Fruit fly (Drosophila melanogaster) whole organism, embryonic: ENCODE measurements around the gene MED27.
A peak's percentile ranks its signal among the peaks of the same experiment; 100 is the strongest.

Experiments used
- Adf1 ChIP-seq: fragments of 200-800 bp; sonication (Bioruptor generic); IDR thresholded peaks from 2 replicates; pipeline ENCODE4 v1.3.6; 2022; ENCODE audit warnings: missing biosample characterization, missing genetic modification characterization
- Atf-2 ChIP-seq: fragments of 200-800 bp; sonication (Bioruptor generic); optimal IDR thresholded peaks from 2 replicates; lab custom pipeline; 2016; ENCODE audit warnings: missing biosample characterization, missing genetic modification characterization
- CG10366 ChIP-seq: fragments of 200-800 bp; sonication (Bioruptor generic); IDR thresholded peaks from 2 replicates; pipeline ENCODE4 v1.3.6; 2022; ENCODE audit warnings: missing biosample characterization, missing genetic modification characterization
- CG11695 ChIP-seq: fragments of 200-800 bp; sonication (Bioruptor generic); IDR thresholded peaks from 3 replicates; pipeline ENCODE4 v1.3.6; 2022; ENCODE audit warnings: missing biosample characterization, missing genetic modification characterization
- CG11696 ChIP-seq: fragments of 200-800 bp; sonication (Bioruptor generic); IDR thresholded peaks from 2 replicates; pipeline ENCODE4 v1.3.6; 2022; ENCODE audit warnings: missing biosample characterization, missing genetic modification characterization
- CG14441 ChIP-seq: fragments of 200-800 bp; sonication (Bioruptor generic); IDR thresholded peaks from 2 replicates; pipeline ENCODE4 v1.3.6; 2022; ENCODE audit warnings: missing biosample characterization, missing genetic modification characterization
- CG14710 ChIP-seq: fragments of 200-800 bp; sonication (Bioruptor generic); optimal IDR thresholded peaks from 3 replicates; lab custom pipeline; 2019; ENCODE audit warnings: missing biosample characterization, mild to moderate bottlenecking, missing genetic modification characterization, moderate library complexity
- CG15073 ChIP-seq: fragments of 200-800 bp; sonication (Bioruptor generic); optimal IDR thresholded peaks from 2 replicates; lab custom pipeline; 2016; ENCODE audit warnings: missing biosample characterization, missing genetic modification characterization
- CG15514 ChIP-seq: fragments of 200-800 bp; sonication (Bioruptor generic); optimal IDR thresholded peaks from 3 replicates; lab custom pipeline; 2017; ENCODE audit warnings: missing biosample characterization, missing genetic modification characterization, mild to moderate bottlenecking, moderate library complexity, missing genetic modification reagents
- CG18619 ChIP-seq: fragments of 200-800 bp; sonication (Bioruptor generic); optimal IDR thresholded peaks from 3 replicates; lab custom pipeline; 2017; ENCODE audit warnings: missing biosample characterization, mild to moderate bottlenecking, missing genetic modification characterization
- CG34376 ChIP-seq: fragments of 200-800 bp; sonication (Bioruptor generic); optimal IDR thresholded peaks from 2 replicates; lab custom pipeline; 2018; ENCODE audit warnings: missing biosample characterization, mild to moderate bottlenecking, missing genetic modification characterization
- CG5245 ChIP-seq: fragments of 200-800 bp; sonication (Bioruptor generic); optimal IDR thresholded peaks from 3 replicates; lab custom pipeline; 2016; ENCODE audit warnings: missing biosample characterization, missing genetic modification characterization
- CG6854 ChIP-seq: fragments of 200-800 bp; sonication (Bioruptor generic); optimal IDR thresholded peaks from 3 replicates; lab custom pipeline; 2017; ENCODE audit warnings: missing biosample characterization, mild to moderate bottlenecking, missing genetic modification characterization
- CG8924 ChIP-seq: fragments of 200-800 bp; optimal IDR thresholded peaks from 3 replicates; lab custom pipeline; 2019; ENCODE audit warnings: missing biosample characterization, mild to moderate bottlenecking, missing genetic modification characterization, moderate library complexity
- CG9609 ChIP-seq: fragments of 200-800 bp; sonication (Bioruptor generic); optimal IDR thresholded peaks from 3 replicates; lab custom pipeline; 2016; ENCODE audit warnings: missing biosample characterization, missing genetic modification characterization
- Camta ChIP-seq: fragments of 200-800 bp; sonication (Bioruptor generic); optimal IDR thresholded peaks from 2 replicates; lab custom pipeline; 2016; ENCODE audit warnings: missing biosample characterization, missing genetic modification characterization
- Dref ChIP-seq: fragments of 200-800 bp; sonication (Bioruptor generic); IDR thresholded peaks from 2 replicates; pipeline ENCODE4 v1.3.6; 2022; ENCODE audit warnings: missing biosample characterization, missing genetic modification characterization
- H15 ChIP-seq: fragments of 200-800 bp; sonication (Bioruptor generic); IDR thresholded peaks from 3 replicates; pipeline ENCODE4 v1.3.6; 2022; ENCODE audit warnings: missing biosample characterization, missing genetic modification characterization
- Kr ChIP-seq: fragments of 200-800 bp; sonication (Bioruptor generic); optimal IDR thresholded peaks from 2 replicates; lab custom pipeline; 2017; ENCODE audit warnings: missing biosample characterization, mild to moderate bottlenecking, missing genetic modification characterization
- MBD-R2 ChIP-seq: fragments of 200-800 bp; sonication (Bioruptor generic); IDR thresholded peaks from 2 replicates; pipeline ENCODE4 v1.3.6; 2022; ENCODE audit warnings: missing biosample characterization, missing genetic modification characterization
- Optix ChIP-seq: fragments of 200-800 bp; sonication (Bioruptor generic); IDR thresholded peaks from 3 replicates; pipeline ENCODE4 v1.3.6; 2022; ENCODE audit warnings: missing biosample characterization, missing genetic modification characterization
- Sox102F ChIP-seq: fragments of 200-800 bp; sonication (Bioruptor generic); optimal IDR thresholded peaks from 2 replicates; lab custom pipeline; 2018; ENCODE audit warnings: missing biosample characterization, mild to moderate bottlenecking, missing genetic modification characterization, moderate library complexity
- Ssrp ChIP-seq: fragments of 200-800 bp; sonication (Bioruptor generic); optimal IDR thresholded peaks from 2 replicates; lab custom pipeline; 2018; ENCODE audit warnings: missing biosample characterization, mild to moderate bottlenecking, missing genetic modification characterization, moderate library complexity
- Taf1 ChIP-seq: fragments of 200-800 bp; sonication (Bioruptor generic); IDR thresholded peaks from 2 replicates; pipeline ENCODE4 v1.3.6; 2022; ENCODE audit warnings: missing biosample characterization, missing genetic modification characterization
- YL-1 ChIP-seq: fragments of 200-800 bp; sonication (Bioruptor generic); optimal IDR thresholded peaks from 3 replicates; lab custom pipeline; 2017; ENCODE audit warnings: missing biosample characterization, mild to moderate bottlenecking, missing genetic modification characterization
- aop ChIP-seq: fragments of 200-800 bp; sonication (Bioruptor generic); IDR thresholded peaks from 2 replicates; pipeline ENCODE4 v1.3.6; 2022; ENCODE audit warnings: missing biosample characterization, missing genetic modification characterization
- bbx ChIP-seq: fragments of 200-800 bp; sonication (Bioruptor generic); IDR thresholded peaks from 2 replicates; pipeline ENCODE4 v1.3.6; 2022; ENCODE audit warnings: missing biosample characterization, missing genetic modification characterization; ENCODE audit not compliant: partially characterized antibody
- bcd ChIP-seq: fragments of 200-800 bp; sonication (Bioruptor generic); optimal IDR thresholded peaks from 2 replicates; lab custom pipeline; 2017; ENCODE audit warnings: missing biosample characterization, mild to moderate bottlenecking, missing genetic modification characterization
- bigmax ChIP-seq: fragments of 200-800 bp; sonication (Bioruptor generic); optimal IDR thresholded peaks from 2 replicates; lab custom pipeline; 2018; ENCODE audit warnings: missing biosample characterization, mild to moderate bottlenecking, missing genetic modification characterization
- cas ChIP-seq: fragments of 200-800 bp; sonication (Bioruptor generic); IDR thresholded peaks from 2 replicates; pipeline ENCODE4 v1.3.6; 2022; ENCODE audit warnings: missing biosample characterization, missing genetic modification characterization
- crol ChIP-seq: fragments of 200-800 bp; sonication (Bioruptor generic); IDR thresholded peaks from 2 replicates; pipeline ENCODE4 v1.3.6; 2022; ENCODE audit warnings: missing biosample characterization, missing genetic modification characterization
- dan ChIP-seq: fragments of 200-800 bp; sonication (Bioruptor generic); IDR thresholded peaks from 2 replicates; pipeline ENCODE4 v1.3.6; 2022; ENCODE audit warnings: missing biosample characterization, missing genetic modification characterization
- dimm ChIP-seq: fragments of 200-800 bp; sonication (Bioruptor generic); IDR thresholded peaks from 2 replicates; pipeline ENCODE4 v1.3.6; 2022; ENCODE audit warnings: missing biosample characterization, missing genetic modification characterization
- gem ChIP-seq: fragments of 200-800 bp; sonication (Bioruptor generic); optimal IDR thresholded peaks from 2 replicates; lab custom pipeline; 2019; ENCODE audit warnings: missing biosample characterization, mild to moderate bottlenecking, missing genetic modification characterization, moderate library complexity
- jigr1 ChIP-seq: fragments of 200-800 bp; sonication (Bioruptor generic); IDR thresholded peaks from 3 replicates; pipeline ENCODE4 v1.3.6; 2022; ENCODE audit warnings: missing biosample characterization, missing genetic modification characterization
- lab ChIP-seq: fragments of 200-800 bp; sonication (Bioruptor generic); optimal IDR thresholded peaks from 3 replicates; lab custom pipeline; 2017; ENCODE audit warnings: missing biosample characterization, missing genetic modification characterization, mild to moderate bottlenecking, moderate library complexity, missing genetic modification reagents
- nerfin-1 ChIP-seq: fragments of 200-800 bp; sonication (Bioruptor generic); optimal IDR thresholded peaks from 3 replicates; lab custom pipeline; 2019; ENCODE audit warnings: missing biosample characterization, mild to moderate bottlenecking, missing genetic modification characterization, moderate library complexity
- nerfin-2 ChIP-seq: fragments of 200-800 bp; sonication (Bioruptor generic); IDR thresholded peaks from 2 replicates; pipeline ENCODE4 v1.3.6; 2022; ENCODE audit warnings: missing biosample characterization, missing genetic modification characterization; ENCODE audit not compliant: partially characterized antibody
- nom ChIP-seq: fragments of 200-800 bp; sonication (Bioruptor generic); optimal IDR thresholded peaks from 2 replicates; lab custom pipeline; 2017; ENCODE audit warnings: missing biosample characterization, missing genetic modification characterization, mild to moderate bottlenecking, moderate library complexity, missing genetic modification reagents
- rib ChIP-seq: fragments of 200-800 bp; sonication (Bioruptor generic); IDR thresholded peaks from 2 replicates; pipeline ENCODE4 v1.3.6; 2022; ENCODE audit warnings: missing biosample characterization, missing genetic modification characterization
- salm ChIP-seq: fragments of 200-800 bp; sonication (Bioruptor generic); optimal IDR thresholded peaks from 2 replicates; lab custom pipeline; 2018; ENCODE audit warnings: missing biosample characterization, mild to moderate bottlenecking, missing genetic modification characterization
- sc ChIP-seq, 3 experiments: fragments of >200 bp in 2 of 3; fragments of 200-800 bp in 1 of 3; sonication (Bioruptor generic) in 1 of 3; optimal IDR thresholded peaks; 2 replicates in 2 of 3; 3 replicates in 1 of 3; lab custom pipeline; 2017; ENCODE audit warnings: mild to moderate bottlenecking in 1 of 3, missing biosample characterization in 1 of 3, missing genetic modification characterization in 1 of 3, missing genetic modification reagents in 1 of 3
- sim ChIP-seq: fragments of 200-800 bp; sonication (Bioruptor generic); IDR thresholded peaks from 2 replicates; pipeline ENCODE4 v1.3.6; 2022; ENCODE audit warnings: missing biosample characterization, missing genetic modification characterization
- sisA ChIP-seq: fragments of 200-800 bp; sonication (Bioruptor generic); IDR thresholded peaks from 2 replicates; pipeline ENCODE4 v1.3.6; 2022; ENCODE audit warnings: missing biosample characterization, missing genetic modification characterization
- so ChIP-seq: fragments of 200-800 bp; sonication (Bioruptor generic); IDR thresholded peaks from 3 replicates; pipeline ENCODE4 v1.3.6; 2022; ENCODE audit warnings: missing biosample characterization, missing genetic modification characterization
- tll ChIP-seq, 2 experiments: fragments of 200-800 bp in 1 of 2; fragments of >200 bp in 1 of 2; sonication (Bioruptor generic) in 1 of 2; optimal IDR thresholded peaks; 2 replicates each; lab custom pipeline; 2017 to 2019; ENCODE audit warnings: missing biosample characterization in 2 of 2, missing genetic modification characterization in 2 of 2, mild to moderate bottlenecking in 1 of 2, moderate library complexity in 1 of 2
- twi ChIP-seq: fragments of 200-800 bp; optimal IDR thresholded peaks from 2 replicates; lab custom pipeline; 2019; ENCODE audit warnings: missing biosample characterization, mild to moderate bottlenecking, missing genetic modification characterization, moderate library complexity
- vnd ChIP-seq: fragments of 200-800 bp; sonication (Bioruptor generic); IDR thresholded peaks from 3 replicates; pipeline ENCODE4 v1.3.6; 2022; ENCODE audit warnings: missing biosample characterization, missing genetic modification characterization; ENCODE audit not compliant: partially characterized antibody

The MED27 gene

dm6 chr3R:5648569-5649476 is 6.1 kb upstream of the MED27 start, which contains the start of the genes MTA1-like and Sec23 (continued):
- TF ChIP-seq sisA (GFP tag; lab: Robert Waterston, UW) (peak; percentile 55), MBD-R2 (GFP tag; lab: Robert Waterston, UW) (peak; percentile 22; the same call in 1 of the 2 replicates), Adf1 (GFP tag; lab: Robert Waterston, UW) (no peak), dan (GFP tag; lab: Robert Waterston, UW) (no peak), CG15514 (GFP tag; lab: Kevin White, UChicago) (peak; percentile 36), crol (GFP tag; lab: Robert Waterston, UW) (no peak), bbx (GFP tag; lab: Robert Waterston, UW) (peak; percentile 90), rib (GFP tag; lab: Robert Waterston, UW) (no peak; the same call in 1 of the 2 replicates), CG15073 (GFP tag; lab: Kevin White, UChicago) (no peak), CG11695 (0 out of 3 replicates have a peak, but pooled peaks have one; percentile 27), CG8924 (tag; lab: Kevin White, UChicago) (peak; percentile 71), CG11696 (GFP tag; lab: Robert Waterston, UW) (no peak), CG10366 (GFP tag; lab: Robert Waterston, UW) (no peak; the same call in 1 of the 2 replicates), CG14710 (tag; lab: Kevin White, UChicago) (peak; percentile 85), bcd (GFP tag; lab: Kevin White, UChicago) (peak; percentile 34), twi (tag; lab: Kevin White, UChicago) (peak; percentile 44), gem (peak; percentile 76), tll (GFP tag; optimal IDR thresholded peaks at IDR 0.05; lab: Kevin White, UChicago) (no peak), sc (optimal IDR thresholded peaks at IDR 0.05; lab: Kevin White, UChicago) (no peak), sc (GFP tag; optimal IDR thresholded peaks at IDR 0.05; lab: Kevin White, UChicago) (peak; percentile 35), Taf1 (GFP tag; lab: Robert Waterston, UW) (no peak), Atf-2 (GFP tag; lab: Kevin White, UChicago) (no peak), jigr1 (GFP tag; lab: Robert Waterston, UW) (peak; percentile 79; the same call in 2 of the 3 replicates), CG9609 (peak; percentile 22), dimm (no peak), YL-1 (GFP tag; lab: Kevin White, UChicago) (peak; percentile 80), H15 (GFP tag; lab: Robert Waterston, UW) (peak; percentile 17; the same call in 1 of the 3 replicates), cas (GFP tag; lab: Robert Waterston, UW) (no peak), CG14441 (GFP tag; lab: Robert Waterston, UW) (peak; percentile 25; the same call in 1 of the 2 replicates), CG6854 (GFP tag; lab: Kevin White, UChicago) (no peak), bigmax (GFP tag; lab: Kevin White, UChicago) (no peak), vnd (GFP tag; lab: Robert Waterston, UW) (peak; percentile 95), Ssrp (tag; lab: Kevin White, UChicago) (peak; percentile 36), Optix (no peak), sim (GFP tag; lab: Robert Waterston, UW) (no peak), Camta (no peak), CG5245 (GFP tag; lab: Kevin White, UChicago) (no peak), CG18619 (peak; percentile 57), aop (no peak), so (GFP tag; lab: Robert Waterston, UW) (no peak), salm (tag; lab: Kevin White, UChicago) (no peak), nerfin-1 (tag; lab: Kevin White, UChicago) (peak; percentile 9), CG34376 (GFP tag; lab: Kevin White, UChicago) (peak; percentile 46), Sox102F (GFP tag; lab: Kevin White, UChicago) (no peak), nom (GFP tag; lab: Kevin White, UChicago) (no peak), nerfin-2 (GFP tag; lab: Robert Waterston, UW) (peak; percentile 85), Kr (GFP tag; lab: Kevin White, UChicago) (peak; percentile 21), lab (GFP tag; lab: Kevin White, UChicago) (peak; percentile 36), Dref (GFP tag; lab: Robert Waterston, UW) (peak; percentile 82)
